Worm (Caenorhabditis elegans) whole organism, L2 larva: ENCODE measurements around the gene F01F1.3.

Experiments used
- C34F6.9 ChIP-seq: fragments of 150-350 bp; optimal IDR thresholded peaks from 2 replicates; lab custom pipeline; 2014; ENCODE audit warnings: missing biosample characterization, missing genetic modification characterization
- F13H6.1 ChIP-seq: sonication (generic microtip); optimal IDR thresholded peaks from 2 replicates; lab custom pipeline; 2016; ENCODE audit warnings: missing genetic modification characterization, missing compliant biosample characterization
- R02D3.7 ChIP-seq: fragments of 150-350 bp; optimal IDR thresholded peaks from 2 replicates; lab custom pipeline; 2014; ENCODE audit warnings: missing biosample characterization, missing genetic modification characterization
- Y55F3AM.14 ChIP-seq: fragments of 200-800 bp; sonication (Bioruptor generic); optimal IDR thresholded peaks from 2 replicates; lab custom pipeline; 2018; ENCODE audit warnings: mild to moderate bottlenecking, missing genetic modification characterization, missing compliant biosample characterization
- ZK546.5 ChIP-seq: sonication (generic microtip); optimal IDR thresholded peaks from 2 replicates; lab custom pipeline; 2017; ENCODE audit warnings: missing biosample characterization, missing genetic modification characterization
- alr-1 ChIP-seq: fragments of 150-350 bp; optimal IDR thresholded peaks from 2 replicates; lab custom pipeline; 2014; ENCODE audit warnings: missing biosample characterization, missing genetic modification characterization
- aly-2 ChIP-seq: fragments of 150-350 bp; optimal IDR thresholded peaks from 2 replicates; lab custom pipeline; 2014; ENCODE audit warnings: missing biosample characterization, missing genetic modification characterization
- ama-1 ChIP-seq: fragments of 150-350 bp; optimal IDR thresholded peaks from 2 replicates; lab custom pipeline; 2018; ENCODE audit warnings: inconsistent platforms
- blmp-1 ChIP-seq: sonication (generic microtip); optimal IDR thresholded peaks from 2 replicates; lab custom pipeline; 2017; ENCODE audit warnings: missing genetic modification characterization, mild to moderate bottlenecking, missing compliant biosample characterization, antibody characterized with exemption, moderate library complexity; ENCODE audit not compliant: insufficient read depth
- ceh-16 ChIP-seq: fragments of 150-350 bp; optimal IDR thresholded peaks from 2 replicates; lab custom pipeline; 2014; ENCODE audit warnings: missing biosample characterization, missing genetic modification characterization
- ceh-82 ChIP-seq: fragments of 150-350 bp; optimal IDR thresholded peaks from 2 replicates; lab custom pipeline; 2014; ENCODE audit warnings: missing biosample characterization, missing genetic modification characterization
- crh-2 ChIP-seq: sonication (generic microtip); optimal IDR thresholded peaks from 2 replicates; lab custom pipeline; 2017; ENCODE audit warnings: missing biosample characterization, missing genetic modification characterization
- dmd-4 ChIP-seq: sonication (generic microtip); optimal IDR thresholded peaks from 2 replicates; lab custom pipeline; 2017; ENCODE audit warnings: missing biosample characterization, missing genetic modification characterization
- egl-27 ChIP-seq: sonication (generic microtip); optimal IDR thresholded peaks from 3 replicates; lab custom pipeline; 2017; ENCODE audit warnings: missing biosample characterization, missing genetic modification reagents, missing genetic modification characterization
- elt-1 ChIP-seq: fragments of 150-350 bp; optimal IDR thresholded peaks from 2 replicates; lab custom pipeline; 2014; ENCODE audit warnings: missing biosample characterization, missing genetic modification characterization
- elt-3 ChIP-seq: sonication (generic microtip); optimal IDR thresholded peaks from 2 replicates; lab custom pipeline; 2017; ENCODE audit warnings: missing biosample characterization, missing genetic modification characterization
- fos-1 ChIP-seq: fragments of 150-350 bp; optimal IDR thresholded peaks from 2 replicates; lab custom pipeline; 2014; ENCODE audit warnings: missing biosample characterization, missing genetic modification characterization
- gmeb-1 ChIP-seq: fragments of 150-350 bp; optimal IDR thresholded peaks from 2 replicates; lab custom pipeline; 2014; ENCODE audit warnings: missing biosample characterization, missing genetic modification characterization
- lin-11 ChIP-seq: fragments of 150-350 bp; sonication (generic microtip); optimal IDR thresholded peaks from 2 replicates; lab custom pipeline; 2014; ENCODE audit warnings: missing biosample characterization, missing genetic modification characterization, inconsistent platforms, mixed read lengths
- lin-13 ChIP-seq: fragments of 150-350 bp; optimal IDR thresholded peaks from 2 replicates; lab custom pipeline; 2014; ENCODE audit warnings: missing biosample characterization, missing genetic modification reagents, missing genetic modification characterization
- lin-39 ChIP-seq: fragments of 150-350 bp; optimal IDR thresholded peaks from 2 replicates; lab custom pipeline; 2014; ENCODE audit warnings: missing biosample characterization, missing genetic modification reagents, missing genetic modification characterization
- lsy-2 ChIP-seq, 2 experiments: fragments of 150-350 bp in 1 of 2; sonication (generic microtip) in 1 of 2; optimal IDR thresholded peaks; 2 replicates each; lab custom pipeline; 2014 to 2017; ENCODE audit warnings: missing biosample characterization in 2 of 2, missing genetic modification characterization in 2 of 2
- mab-5 ChIP-seq: fragments of 150-350 bp; optimal IDR thresholded peaks from 2 replicates; lab custom pipeline; 2014; ENCODE audit warnings: missing biosample characterization, missing genetic modification characterization
- mbf-1 ChIP-seq: sonication (generic microtip); optimal IDR thresholded peaks from 2 replicates; lab custom pipeline; 2017; ENCODE audit warnings: missing biosample characterization, missing genetic modification characterization
- mdl-1 ChIP-seq, 2 experiments: fragments of 150-350 bp in 1 of 2; sonication (generic microtip) in 1 of 2; optimal IDR thresholded peaks; 2 replicates each; lab custom pipeline; 2017; ENCODE audit warnings: missing biosample characterization in 2 of 2, missing genetic modification characterization in 2 of 2
- nhr-10 ChIP-seq: sonication (generic microtip); optimal IDR thresholded peaks from 2 replicates; lab custom pipeline; 2017; ENCODE audit warnings: missing biosample characterization, missing genetic modification characterization
- nhr-11 ChIP-seq: fragments of 150-350 bp; optimal IDR thresholded peaks from 2 replicates; lab custom pipeline; 2014; ENCODE audit warnings: missing biosample characterization, missing genetic modification characterization
- nhr-12 ChIP-seq: fragments of 150-350 bp; optimal IDR thresholded peaks from 2 replicates; lab custom pipeline; 2014; ENCODE audit warnings: missing biosample characterization, missing genetic modification characterization
- nhr-129 ChIP-seq: fragments of 150-350 bp; optimal IDR thresholded peaks from 2 replicates; lab custom pipeline; 2014; ENCODE audit warnings: missing biosample characterization, missing genetic modification characterization
- nhr-21 ChIP-seq: fragments of 150-350 bp; optimal IDR thresholded peaks from 2 replicates; lab custom pipeline; 2014; ENCODE audit warnings: missing biosample characterization, missing genetic modification characterization
- nhr-23 ChIP-seq: fragments of 150-350 bp; optimal IDR thresholded peaks from 2 replicates; lab custom pipeline; 2014; ENCODE audit warnings: missing biosample characterization, missing genetic modification reagents, missing genetic modification characterization
- nhr-237 ChIP-seq: fragments of 150-350 bp; optimal IDR thresholded peaks from 2 replicates; lab custom pipeline; 2014; ENCODE audit warnings: missing biosample characterization, missing genetic modification characterization
- nhr-25 ChIP-seq: fragments of 150-350 bp; sonication (generic microtip); optimal IDR thresholded peaks from 3 replicates; lab custom pipeline; 2014; ENCODE audit warnings: missing biosample characterization, missing genetic modification characterization
- nhr-6 ChIP-seq: fragments of 150-350 bp; optimal IDR thresholded peaks from 2 replicates; lab custom pipeline; 2014; ENCODE audit warnings: missing biosample characterization, missing genetic modification characterization
- nhr-77 ChIP-seq: fragments of 150-350 bp; optimal IDR thresholded peaks from 2 replicates; lab custom pipeline; 2014; ENCODE audit warnings: missing biosample characterization, missing genetic modification characterization
- peb-1 ChIP-seq: fragments of 150-350 bp; optimal IDR thresholded peaks from 2 replicates; lab custom pipeline; 2014; ENCODE audit warnings: missing biosample characterization, missing genetic modification characterization
- sem-4 ChIP-seq: fragments of 150-350 bp; optimal IDR thresholded peaks from 2 replicates; lab custom pipeline; 2014; ENCODE audit warnings: missing biosample characterization, missing genetic modification reagents, missing genetic modification characterization
- skn-1 ChIP-seq: sonication (generic microtip); optimal IDR thresholded peaks from 2 replicates; lab custom pipeline; 2017; ENCODE audit warnings: missing biosample characterization, missing genetic modification characterization
- sma-3 ChIP-seq: sonication (generic microtip); optimal IDR thresholded peaks from 2 replicates; lab custom pipeline; 2016; ENCODE audit warnings: missing genetic modification reagents, missing genetic modification characterization, missing compliant biosample characterization
- sma-9 ChIP-seq, 2 experiments: fragments of 150-350 bp in 1 of 2; sonication (generic microtip) in 1 of 2; optimal IDR thresholded peaks; 2 replicates each; lab custom pipeline; 2014 to 2016; ENCODE audit warnings: missing genetic modification characterization in 2 of 2, mild to moderate bottlenecking in 1 of 2, missing biosample characterization in 1 of 2, missing compliant biosample characterization in 1 of 2, missing genetic modification reagents in 1 of 2, moderate library complexity in 1 of 2
- snpc-4 ChIP-seq: fragments of 150-350 bp; optimal IDR thresholded peaks from 2 replicates; lab custom pipeline; 2014; ENCODE audit warnings: missing biosample characterization, missing genetic modification characterization
- unc-39 ChIP-seq: fragments of 150-350 bp; optimal IDR thresholded peaks from 2 replicates; lab custom pipeline; 2014; ENCODE audit warnings: missing biosample characterization, missing genetic modification characterization
- unc-55 ChIP-seq: fragments of 150-350 bp; sonication (generic microtip); optimal IDR thresholded peaks from 3 replicates; lab custom pipeline; 2014; ENCODE audit warnings: missing biosample characterization, missing genetic modification reagents, missing genetic modification characterization
- unc-62 ChIP-seq: fragments of 150-350 bp; optimal IDR thresholded peaks from 2 replicates; lab custom pipeline; 2014; ENCODE audit warnings: missing biosample characterization, missing genetic modification reagents, missing genetic modification characterization
- zag-1 ChIP-seq: fragments of 150-350 bp; optimal IDR thresholded peaks from 2 replicates; lab custom pipeline; 2014; ENCODE audit warnings: missing biosample characterization, missing genetic modification characterization
- ztf-1 ChIP-seq: fragments of 200-800 bp; sonication (Bioruptor generic); conservative IDR thresholded peaks from 2 replicates; pipeline ENCODE4 v1.3.6; 2022; ENCODE audit warnings: missing genetic modification characterization, missing compliant biosample characterization
- ztf-11 ChIP-seq: sonication (generic microtip); optimal IDR thresholded peaks from 2 replicates; lab custom pipeline; 2017; ENCODE audit warnings: missing biosample characterization, missing genetic modification characterization
- ztf-4 ChIP-seq: fragments of 150-350 bp; optimal IDR thresholded peaks from 2 replicates; lab custom pipeline; 2014; ENCODE audit warnings: missing biosample characterization, missing genetic modification characterization

Gene F01F1.3

DNA sequence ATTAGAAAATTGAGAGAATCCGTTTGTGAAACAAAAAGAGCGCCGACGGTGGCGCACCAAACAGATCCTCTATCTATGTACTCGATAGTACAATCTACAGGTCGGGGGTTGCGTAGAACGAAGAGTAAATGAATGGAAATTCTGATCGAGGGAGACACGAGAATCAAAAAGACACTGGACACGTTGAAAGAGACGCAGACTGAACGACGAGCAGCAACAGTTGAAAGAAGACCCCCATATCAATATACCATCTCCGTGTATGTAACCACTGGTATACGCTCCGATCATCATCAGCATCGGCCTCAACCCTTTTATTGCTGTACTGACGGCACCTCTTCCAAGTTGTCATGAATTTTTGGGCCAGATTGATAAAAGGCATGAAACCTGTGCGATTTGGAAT lies 35.5 kb upstream of the F01F1.3 start:
- TF ChIP-seq elt-3, result no peak
- TF ChIP-seq sma-3 (GFP tag; lab: Kevin White, UChicago), result no peak
- peak; percentile 55 for TF ChIP-seq sma-9 (GFP tag; optimal IDR thresholded peaks at IDR 0.05; lab: Kevin White, UChicago)
- no peak for TF ChIP-seq sma-9 (tag; optimal IDR thresholded peaks at IDR 0.05; lab: Kevin White, UChicago)
- TF ChIP-seq blmp-1 (tag; lab: Kevin White, UChicago), result no peak
- TF ChIP-seq ceh-16 (tag; lab: Kevin White, UChicago), result peak; percentile 29
- no peak for TF ChIP-seq snpc-4 (tag; lab: Kevin White, UChicago)
- peak; percentile 9 for TF ChIP-seq nhr-129 (tag; lab: Kevin White, UChicago)
- TF ChIP-seq unc-62, result no peak
- peak; percentile 21 for TF ChIP-seq crh-2 (tag; lab: Kevin White, UChicago)
- peak; percentile 5 for TF ChIP-seq nhr-25
- peak; percentile 79 for TF ChIP-seq elt-1
- TF ChIP-seq lsy-2 (tag; optimal IDR thresholded peaks at IDR 0.05; lab: Kevin White, UChicago), result no peak

DNA sequence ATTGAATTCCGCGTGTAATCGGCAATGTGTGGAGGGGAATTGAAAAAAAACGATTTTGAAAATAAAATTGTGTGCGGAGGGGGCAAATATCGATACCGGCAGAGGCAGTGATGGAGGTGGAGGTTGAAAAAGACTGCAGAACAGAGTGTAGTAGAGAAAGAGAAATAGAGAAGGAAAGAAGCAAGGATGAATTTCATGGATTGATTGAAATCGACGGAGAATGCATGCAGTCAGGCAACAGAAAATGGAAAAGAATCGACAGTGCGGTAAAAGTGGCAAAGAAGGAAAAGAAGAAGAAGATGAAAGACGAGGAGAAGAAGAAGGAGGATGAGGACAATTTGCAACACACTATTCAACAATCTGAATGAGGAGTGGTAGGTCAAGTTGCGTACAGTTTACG lies 34.9 kb upstream of the F01F1.3 start, which contains the start of gene W04D12.1:
Gene W04D12.1 (plus strand): TSS at position 111 of the 400 bp plus-strand sequence.
- peak; percentile 18 for TF ChIP-seq C34F6.9 (tag; lab: Kevin White, UChicago)
- TF ChIP-seq elt-3, result no peak
- no peak for TF ChIP-seq mab-5 (tag; lab: Kevin White, UChicago)
- no peak for TF ChIP-seq lsy-2 (tag; optimal IDR thresholded peaks at IDR 0.05; lab: Kevin White, UChicago)
- TF ChIP-seq lin-13, result no peak
- peak; percentile 17 for TF ChIP-seq sma-9 (GFP tag; optimal IDR thresholded peaks at IDR 0.05; lab: Kevin White, UChicago)
- TF ChIP-seq sma-9 (tag; optimal IDR thresholded peaks at IDR 0.05; lab: Kevin White, UChicago), result no peak
- no peak for TF ChIP-seq fos-1 (tag; lab: Kevin White, UChicago)
- no peak for TF ChIP-seq F13H6.1 (tag; lab: Kevin White, UChicago)
- TF ChIP-seq unc-55 (GFP tag; lab: Kevin White, UChicago), result no peak
- TF ChIP-seq ztf-11 (tag; lab: Kevin White, UChicago), result no peak
- TF ChIP-seq nhr-11 (tag; lab: Kevin White, UChicago), result no peak
- TF ChIP-seq blmp-1 (tag; lab: Kevin White, UChicago), result peak; percentile 3
- no peak for TF ChIP-seq Y55F3AM.14 (GFP tag; lab: Kevin White, UChicago)
- TF ChIP-seq dmd-4 (tag; lab: Kevin White, UChicago), result no peak
- TF ChIP-seq ceh-82, result no peak
- no peak for TF ChIP-seq mbf-1
- TF ChIP-seq sem-4 (tag; lab: Kevin White, UChicago), result no peak
- TF ChIP-seq elt-1, result no peak
- TF ChIP-seq peb-1 (tag; lab: Kevin White, UChicago), result no peak
- peak; percentile 2 for TF ChIP-seq nhr-25
- TF ChIP-seq sma-3 (GFP tag; lab: Kevin White, UChicago), result no peak
- peak; percentile 35 for TF ChIP-seq gmeb-1
- no peak for TF ChIP-seq lin-39 (tag; lab: Kevin White, UChicago)
- TF ChIP-seq crh-2 (tag; lab: Kevin White, UChicago), result no peak
- no peak for TF ChIP-seq R02D3.7 (tag; lab: Kevin White, UChicago)
- peak; percentile 23 for TF ChIP-seq egl-27 (tag; lab: Kevin White, UChicago)
- no peak for TF ChIP-seq nhr-23 (tag; lab: Kevin White, UChicago)
- no peak for TF ChIP-seq nhr-12 (tag; lab: Kevin White, UChicago)
- TF ChIP-seq ztf-4 (tag; lab: Kevin White, UChicago), result no peak
- no peak for TF ChIP-seq snpc-4 (tag; lab: Kevin White, UChicago)
- TF ChIP-seq ztf-1, result no peak
- TF ChIP-seq nhr-77 (tag; lab: Kevin White, UChicago), result no peak
- no peak for TF ChIP-seq nhr-129 (tag; lab: Kevin White, UChicago)
- no peak for TF ChIP-seq unc-39 (tag; lab: Kevin White, UChicago)
- peak; percentile 14 for TF ChIP-seq ama-1 (lab: Kevin White, UChicago)
- no peak for TF ChIP-seq ZK546.5 (tag; lab: Kevin White, UChicago)
- TF ChIP-seq mdl-1 (tag; optimal IDR thresholded peaks at IDR 0.05; lab: Kevin White, UChicago), result no peak
- TF ChIP-seq nhr-10, result no peak
- no peak for TF ChIP-seq nhr-237 (tag; lab: Kevin White, UChicago)
- no peak for TF ChIP-seq lin-11
- TF ChIP-seq alr-1, result no peak
- TF ChIP-seq unc-62, result no peak
- no peak for TF ChIP-seq zag-1 (tag; lab: Kevin White, UChicago)
- no peak for TF ChIP-seq skn-1 (tag; lab: Kevin White, UChicago)
- no peak for TF ChIP-seq ceh-16 (tag; lab: Kevin White, UChicago)
- TF ChIP-seq aly-2 (tag; lab: Kevin White, UChicago), result no peak
- no peak for TF ChIP-seq nhr-6 (tag; lab: Kevin White, UChicago)
- no peak for TF ChIP-seq nhr-21 (tag; lab: Kevin White, UChicago)
